Fruit fly (Drosophila melanogaster) S2 (cell line): Measurements from ENCODE around the gene CG31871.

ENCODE experiments used
- CG8478 ChIP-seq: fragments of >200 bp; optimal IDR thresholded peaks from 2 replicates; lab custom pipeline; 2018
- CTCF ChIP-seq, 2 experiments: fragments of >200 bp; optimal IDR thresholded peaks; 2 replicates each; lab custom pipeline; 2018

CG31871 gene

dm6 chr2L:10688764-10689163, 26.9 kb downstream of the CG31871 start:
- TF ChIP-seq CTCF (optimal IDR thresholded peaks at IDR 0.05; lab: Kevin White, UChicago) (no peak), CG8478 (no peak)

DNA sequence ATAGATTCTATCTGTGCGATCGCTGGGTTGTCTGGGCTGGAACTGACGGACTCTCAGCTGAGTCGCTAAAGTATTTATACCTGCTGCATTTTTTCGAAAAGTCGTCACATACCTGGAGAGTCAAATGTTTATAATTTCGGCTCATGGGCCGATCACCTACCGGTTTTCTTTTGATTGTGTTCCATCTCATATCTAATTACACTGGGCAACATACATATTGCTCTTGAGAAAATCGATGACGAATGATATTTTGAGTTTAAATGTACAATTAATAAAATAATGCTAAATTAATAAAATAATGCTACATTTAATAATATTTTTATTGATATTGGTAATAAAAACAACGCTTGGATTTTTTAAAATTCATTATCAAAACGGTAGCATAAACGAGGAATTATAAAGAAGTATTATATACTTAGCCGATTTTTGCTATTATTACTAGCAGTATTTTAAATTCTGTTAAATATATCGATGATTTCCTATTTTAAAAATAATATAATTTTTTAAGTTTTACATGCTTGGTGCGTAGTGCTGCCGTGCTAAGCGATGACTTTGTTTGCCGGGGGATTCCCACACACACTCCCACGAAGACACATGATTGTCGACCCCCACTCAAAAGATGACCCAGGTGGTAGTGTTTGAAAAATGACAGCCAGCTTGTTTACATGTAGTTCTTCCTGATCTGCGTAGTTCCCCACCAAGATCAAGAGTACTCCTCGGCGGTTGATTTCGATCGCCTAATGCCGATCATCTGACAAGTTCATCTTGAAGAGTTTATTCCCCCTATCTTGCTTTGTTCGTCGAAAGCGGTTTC, 27.5 kb downstream of the CG31871 start, which contains the start of gene CG7294:
CG7294 (minus strand) TSS at position 51 of the 814 bp plus-strand sequence.
- TF ChIP-seq CG8478 = no peak
- TF ChIP-seq CTCF (optimal IDR thresholded peaks at IDR 0.05; lab: Kevin White, UChicago) = no peak

- TF ChIP-seq CG8478 (no peak), CTCF (optimal IDR thresholded peaks at IDR 0.05; lab: Kevin White, UChicago) (no peak)
Measured at dm6 chr2L:10693018-10693417, 31.1 kb downstream of the CG31871 start.

DNA sequence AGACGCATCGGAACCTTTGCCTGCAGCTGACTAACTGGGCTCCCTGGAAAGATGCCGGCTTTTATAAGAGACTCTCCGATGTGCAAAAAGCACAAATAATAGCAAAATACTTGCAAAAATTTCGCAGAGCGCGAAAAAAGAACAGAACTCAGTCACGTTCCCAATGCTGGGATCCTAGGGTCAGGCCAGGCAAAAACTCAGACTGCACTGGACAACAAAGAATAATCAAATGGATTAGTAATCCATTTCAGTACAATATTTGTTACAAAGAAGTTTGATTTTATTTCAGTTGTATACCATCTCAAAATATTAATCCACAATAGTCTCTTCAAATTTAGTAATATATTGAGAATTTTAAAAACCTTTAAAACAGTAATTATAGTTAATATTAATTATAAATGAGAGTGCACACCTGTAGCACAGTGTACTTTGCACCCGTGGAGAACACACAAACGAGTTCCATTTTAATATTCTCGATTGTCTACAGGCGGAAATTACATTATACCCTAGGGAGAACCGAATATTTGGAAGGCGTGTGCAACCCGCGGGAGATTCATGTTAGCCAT, 32.3 kb downstream of the CG31871 start, which contains the start of gene CG17108:
CG17108 (minus strand) TSS at position 51 of the 566 bp plus-strand sequence.
- TF ChIP-seq CG8478 (no peak), CTCF (optimal IDR thresholded peaks at IDR 0.05; lab: Kevin White, UChicago) (no peak)

DNA sequence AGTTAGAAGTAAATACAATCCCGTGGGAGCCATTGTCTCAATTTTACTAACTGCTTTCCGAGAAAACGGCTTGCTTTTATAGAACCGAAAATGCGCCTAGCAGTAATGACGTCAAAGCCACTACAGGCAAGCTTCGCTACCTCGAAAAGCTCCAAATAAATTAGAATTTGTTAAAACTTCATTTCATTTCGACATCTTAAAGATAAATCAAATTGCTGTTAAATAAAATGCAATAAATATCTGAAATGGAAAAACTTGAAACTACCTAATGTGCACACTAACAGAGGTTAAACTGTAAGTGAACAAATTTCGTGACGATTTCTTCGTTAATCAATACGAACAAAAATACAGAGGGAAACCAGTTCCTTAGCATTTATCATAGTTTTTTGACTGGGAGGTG, 36.1 kb downstream of the CG31871 start, which contains the start of gene CG7300:
CG7300 (minus strand) TSS at position 52 of the 400 bp plus-strand sequence.
- TF ChIP-seq CG8478 = no peak
- TF ChIP-seq CTCF (optimal IDR thresholded peaks at IDR 0.05; lab: Kevin White, UChicago) = no peak

DNA sequence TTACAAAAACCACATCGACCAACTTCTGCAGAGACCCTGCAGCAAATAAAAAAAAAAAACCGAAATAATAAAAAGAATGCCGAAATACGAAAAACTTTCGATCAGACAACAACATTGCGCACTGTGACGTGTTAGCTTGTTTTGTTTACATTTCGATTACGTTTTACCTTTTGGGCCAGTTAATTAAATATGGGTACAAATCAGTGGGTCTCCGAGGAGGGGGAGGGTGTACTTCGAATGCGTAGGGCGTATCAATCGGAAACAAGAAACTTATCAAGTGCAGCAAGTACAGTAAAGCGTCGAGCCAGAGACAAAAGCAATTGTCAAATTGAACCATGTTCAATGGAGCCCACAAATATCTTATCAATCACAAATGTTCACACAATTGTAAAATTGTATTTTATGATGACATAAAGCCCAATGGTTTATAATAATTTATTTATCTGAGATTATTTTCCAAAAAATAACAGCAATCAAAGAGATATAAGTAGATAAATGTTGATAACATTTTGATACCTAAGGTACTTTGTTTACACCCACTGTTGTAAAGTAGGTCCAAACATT, 39.7 kb downstream of the CG31871 start, which contains the start of gene Lip1:
Lip1 (minus strand) TSS at position 46 of the 564 bp plus-strand sequence.
- TF ChIP-seq CG8478 (no peak), CTCF (optimal IDR thresholded peaks at IDR 0.05; lab: Kevin White, UChicago) (no peak)

DNA sequence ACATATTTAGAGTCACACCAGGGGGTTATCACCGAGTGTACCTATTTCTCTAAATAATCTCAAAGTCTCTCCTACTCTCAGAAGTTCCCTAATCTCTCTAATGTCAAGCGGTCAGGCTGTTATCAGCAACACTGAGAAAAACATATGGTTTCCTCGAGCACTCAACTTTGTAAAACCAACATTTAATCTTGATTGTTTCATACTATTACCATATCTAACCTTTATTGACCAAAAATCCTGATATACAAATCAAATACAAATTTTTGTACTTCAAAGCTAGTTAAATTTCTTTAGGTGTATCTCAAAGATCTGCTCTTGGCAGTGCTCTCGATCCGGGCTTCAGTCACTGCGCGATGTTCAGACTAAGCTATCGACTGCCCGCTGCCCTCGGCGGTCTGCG, 41.4 kb downstream of the CG31871 start, which contains the start of gene CG6415:
CG6415 (plus strand) TSS at position 341 of the 400 bp plus-strand sequence.
- TF ChIP-seq CTCF (optimal IDR thresholded peaks at IDR 0.05; lab: Kevin White, UChicago) (no peak), CG8478 (no peak)

DNA sequence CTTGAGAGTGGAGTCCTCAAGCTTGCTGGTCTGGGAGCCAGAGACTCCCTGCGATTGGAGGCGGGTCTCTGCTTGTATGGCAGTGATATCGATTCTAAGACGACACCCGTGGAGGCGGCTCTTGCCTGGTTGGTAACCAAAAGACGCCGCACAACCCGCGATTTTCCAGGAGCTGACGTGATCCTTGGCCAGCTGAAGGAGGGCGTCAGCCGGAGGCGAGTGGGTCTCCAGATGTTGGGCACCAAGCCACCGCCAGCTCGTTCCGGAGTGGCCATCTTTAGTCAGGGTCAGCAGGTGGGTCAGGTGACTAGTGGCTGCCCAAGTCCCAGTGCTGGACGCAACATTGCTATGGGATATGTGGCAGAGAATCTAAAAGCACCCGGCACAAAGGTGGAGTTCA, 42.5 kb downstream of the CG31871 start:
- TF ChIP-seq CG8478 (no peak), CTCF (optimal IDR thresholded peaks at IDR 0.05; lab: Kevin White, UChicago) (no peak)

DNA sequence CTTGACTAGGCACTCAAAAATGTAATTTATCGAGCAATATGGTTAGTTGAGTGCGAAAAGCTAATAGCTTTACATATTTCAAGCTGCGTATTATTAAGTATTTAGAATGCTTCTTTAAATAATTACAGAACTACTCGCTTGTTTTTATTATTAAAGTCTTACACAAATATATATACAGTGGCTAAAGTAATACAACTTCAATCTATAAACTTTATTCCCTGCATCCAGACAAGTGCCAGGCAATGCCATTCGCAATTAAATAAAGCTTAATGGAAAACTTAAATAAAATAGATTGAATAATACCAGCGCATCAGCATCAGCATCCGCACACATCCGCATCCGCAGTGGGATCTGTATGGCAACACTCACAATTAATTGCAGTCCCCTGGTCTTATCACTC, 44.4 kb downstream of the CG31871 start:
- TF ChIP-seq CTCF (optimal IDR thresholded peaks at IDR 0.05; lab: Kevin White, UChicago) (no peak), CG8478 (no peak)

DNA sequence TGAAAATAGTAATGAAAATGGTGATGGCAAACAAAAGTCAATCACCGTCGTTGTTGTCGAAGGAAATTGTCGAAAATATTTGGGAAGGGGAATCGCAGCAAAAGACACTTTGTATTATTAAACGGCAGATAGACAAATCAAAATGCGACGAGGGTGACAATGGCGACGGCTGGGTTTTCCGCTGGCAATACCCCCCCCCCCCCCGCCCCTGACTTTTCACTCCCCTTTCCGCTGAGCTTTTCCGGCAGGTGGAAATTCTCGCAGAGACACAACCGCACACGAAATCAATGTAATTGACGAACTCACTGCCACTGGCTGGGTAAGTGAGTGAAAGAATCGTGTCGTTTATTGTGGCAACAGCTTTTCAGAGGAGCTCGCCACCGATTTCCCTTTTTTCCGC, 46.2 kb downstream of the CG31871 start:
- TF ChIP-seq CTCF (optimal IDR thresholded peaks at IDR 0.05; lab: Kevin White, UChicago) (no peak), CG8478 (no peak)

DNA sequence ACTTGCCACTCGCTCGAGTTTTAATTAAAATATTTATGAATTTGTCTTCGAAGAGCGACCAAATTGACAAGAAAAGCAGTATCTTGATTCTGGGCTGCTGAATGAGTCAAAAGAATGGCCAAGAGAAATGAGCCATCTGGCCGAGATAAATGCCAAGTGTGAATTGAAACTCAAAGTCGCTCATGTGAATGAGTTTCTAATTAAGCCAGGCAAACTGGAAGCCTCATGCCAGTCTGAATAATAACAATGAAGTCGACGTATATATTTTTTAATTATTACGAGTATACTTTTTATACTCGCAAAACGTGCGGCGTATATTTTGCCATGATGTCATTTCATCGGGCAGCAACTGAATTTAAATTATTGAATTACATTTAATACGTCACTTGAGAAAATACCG, 47.5 kb downstream of the CG31871 start, which contains the start of gene Lip2:
Lip2 (minus strand) TSS at position 101 of the 400 bp plus-strand sequence.
- TF ChIP-seq CG8478 (no peak), CTCF (optimal IDR thresholded peaks at IDR 0.05; lab: Kevin White, UChicago) (no peak)

DNA sequence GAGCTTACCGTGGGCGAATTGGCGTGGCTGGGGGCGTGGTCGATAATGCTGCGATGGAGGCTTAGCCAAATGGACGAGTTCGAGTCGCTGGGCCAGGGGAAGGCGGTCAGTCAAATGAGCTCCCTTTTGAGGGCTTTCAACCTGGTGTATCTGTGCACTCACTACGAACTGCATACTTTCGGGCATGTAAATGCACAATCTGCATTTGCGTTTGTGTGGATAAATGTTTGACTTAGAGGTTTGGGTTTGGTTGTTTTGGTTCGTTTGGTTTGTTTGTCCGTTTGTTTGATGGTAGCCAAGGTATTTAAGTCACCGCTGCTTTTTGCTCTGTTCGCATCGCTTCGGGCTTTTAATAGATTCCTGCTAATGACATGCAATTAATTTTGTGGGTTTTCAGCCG, 49.3 kb downstream of the CG31871 start:
- no peak for TF ChIP-seq CTCF (optimal IDR thresholded peaks at IDR 0.05; lab: Kevin White, UChicago)
- no peak for TF ChIP-seq CG8478
